Worm (Caenorhabditis elegans) whole organism, L2 larva: Measurements from ENCODE around the gene F18C5.9.

Experiments
- C34F6.9 ChIP-seq: fragments of 150-350 bp; optimal IDR thresholded peaks from 2 replicates; lab custom pipeline; 2014; ENCODE audit warnings: missing biosample characterization, missing genetic modification characterization
- F13H6.1 ChIP-seq: sonication (generic microtip); optimal IDR thresholded peaks from 2 replicates; lab custom pipeline; 2016; ENCODE audit warnings: missing genetic modification characterization, missing compliant biosample characterization
- R02D3.7 ChIP-seq: fragments of 150-350 bp; optimal IDR thresholded peaks from 2 replicates; lab custom pipeline; 2014; ENCODE audit warnings: missing biosample characterization, missing genetic modification characterization
- Y55F3AM.14 ChIP-seq: fragments of 200-800 bp; sonication (Bioruptor generic); optimal IDR thresholded peaks from 2 replicates; lab custom pipeline; 2018; ENCODE audit warnings: mild to moderate bottlenecking, missing genetic modification characterization, missing compliant biosample characterization
- ZK546.5 ChIP-seq: sonication (generic microtip); optimal IDR thresholded peaks from 2 replicates; lab custom pipeline; 2017; ENCODE audit warnings: missing biosample characterization, missing genetic modification characterization
- alr-1 ChIP-seq: fragments of 150-350 bp; optimal IDR thresholded peaks from 2 replicates; lab custom pipeline; 2014; ENCODE audit warnings: missing biosample characterization, missing genetic modification characterization
- aly-2 ChIP-seq: fragments of 150-350 bp; optimal IDR thresholded peaks from 2 replicates; lab custom pipeline; 2014; ENCODE audit warnings: missing biosample characterization, missing genetic modification characterization
- ama-1 ChIP-seq: fragments of 150-350 bp; optimal IDR thresholded peaks from 2 replicates; lab custom pipeline; 2018; ENCODE audit warnings: inconsistent platforms
- blmp-1 ChIP-seq: sonication (generic microtip); optimal IDR thresholded peaks from 2 replicates; lab custom pipeline; 2017; ENCODE audit warnings: missing genetic modification characterization, mild to moderate bottlenecking, missing compliant biosample characterization, antibody characterized with exemption, moderate library complexity; ENCODE audit not compliant: insufficient read depth
- ceh-16 ChIP-seq: fragments of 150-350 bp; optimal IDR thresholded peaks from 2 replicates; lab custom pipeline; 2014; ENCODE audit warnings: missing biosample characterization, missing genetic modification characterization
- ceh-82 ChIP-seq: fragments of 150-350 bp; optimal IDR thresholded peaks from 2 replicates; lab custom pipeline; 2014; ENCODE audit warnings: missing biosample characterization, missing genetic modification characterization
- crh-2 ChIP-seq: sonication (generic microtip); optimal IDR thresholded peaks from 2 replicates; lab custom pipeline; 2017; ENCODE audit warnings: missing biosample characterization, missing genetic modification characterization
- dmd-4 ChIP-seq: sonication (generic microtip); optimal IDR thresholded peaks from 2 replicates; lab custom pipeline; 2017; ENCODE audit warnings: missing biosample characterization, missing genetic modification characterization
- egl-27 ChIP-seq: sonication (generic microtip); optimal IDR thresholded peaks from 3 replicates; lab custom pipeline; 2017; ENCODE audit warnings: missing biosample characterization, missing genetic modification reagents, missing genetic modification characterization
- elt-1 ChIP-seq: fragments of 150-350 bp; optimal IDR thresholded peaks from 2 replicates; lab custom pipeline; 2014; ENCODE audit warnings: missing biosample characterization, missing genetic modification characterization
- elt-3 ChIP-seq: sonication (generic microtip); optimal IDR thresholded peaks from 2 replicates; lab custom pipeline; 2017; ENCODE audit warnings: missing biosample characterization, missing genetic modification characterization
- fos-1 ChIP-seq: fragments of 150-350 bp; optimal IDR thresholded peaks from 2 replicates; lab custom pipeline; 2014; ENCODE audit warnings: missing biosample characterization, missing genetic modification characterization
- gmeb-1 ChIP-seq: fragments of 150-350 bp; optimal IDR thresholded peaks from 2 replicates; lab custom pipeline; 2014; ENCODE audit warnings: missing biosample characterization, missing genetic modification characterization
- lin-11 ChIP-seq: fragments of 150-350 bp; sonication (generic microtip); optimal IDR thresholded peaks from 2 replicates; lab custom pipeline; 2014; ENCODE audit warnings: missing biosample characterization, missing genetic modification characterization, inconsistent platforms, mixed read lengths
- lin-13 ChIP-seq: fragments of 150-350 bp; optimal IDR thresholded peaks from 2 replicates; lab custom pipeline; 2014; ENCODE audit warnings: missing biosample characterization, missing genetic modification reagents, missing genetic modification characterization
- lin-39 ChIP-seq: fragments of 150-350 bp; optimal IDR thresholded peaks from 2 replicates; lab custom pipeline; 2014; ENCODE audit warnings: missing biosample characterization, missing genetic modification reagents, missing genetic modification characterization
- lsy-2 ChIP-seq, 2 experiments: fragments of 150-350 bp in 1 of 2; sonication (generic microtip) in 1 of 2; optimal IDR thresholded peaks; 2 replicates each; lab custom pipeline; 2014 to 2017; ENCODE audit warnings: missing biosample characterization in 2 of 2, missing genetic modification characterization in 2 of 2
- mab-5 ChIP-seq: fragments of 150-350 bp; optimal IDR thresholded peaks from 2 replicates; lab custom pipeline; 2014; ENCODE audit warnings: missing biosample characterization, missing genetic modification characterization
- nhr-10 ChIP-seq: sonication (generic microtip); optimal IDR thresholded peaks from 2 replicates; lab custom pipeline; 2017; ENCODE audit warnings: missing biosample characterization, missing genetic modification characterization
- nhr-11 ChIP-seq: fragments of 150-350 bp; optimal IDR thresholded peaks from 2 replicates; lab custom pipeline; 2014; ENCODE audit warnings: missing biosample characterization, missing genetic modification characterization
- nhr-12 ChIP-seq: fragments of 150-350 bp; optimal IDR thresholded peaks from 2 replicates; lab custom pipeline; 2014; ENCODE audit warnings: missing biosample characterization, missing genetic modification characterization
- nhr-129 ChIP-seq: fragments of 150-350 bp; optimal IDR thresholded peaks from 2 replicates; lab custom pipeline; 2014; ENCODE audit warnings: missing biosample characterization, missing genetic modification characterization
- nhr-21 ChIP-seq: fragments of 150-350 bp; optimal IDR thresholded peaks from 2 replicates; lab custom pipeline; 2014; ENCODE audit warnings: missing biosample characterization, missing genetic modification characterization
- nhr-23 ChIP-seq: fragments of 150-350 bp; optimal IDR thresholded peaks from 2 replicates; lab custom pipeline; 2014; ENCODE audit warnings: missing biosample characterization, missing genetic modification reagents, missing genetic modification characterization
- nhr-237 ChIP-seq: fragments of 150-350 bp; optimal IDR thresholded peaks from 2 replicates; lab custom pipeline; 2014; ENCODE audit warnings: missing biosample characterization, missing genetic modification characterization
- nhr-25 ChIP-seq: fragments of 150-350 bp; sonication (generic microtip); optimal IDR thresholded peaks from 3 replicates; lab custom pipeline; 2014; ENCODE audit warnings: missing biosample characterization, missing genetic modification characterization
- nhr-77 ChIP-seq: fragments of 150-350 bp; optimal IDR thresholded peaks from 2 replicates; lab custom pipeline; 2014; ENCODE audit warnings: missing biosample characterization, missing genetic modification characterization
- peb-1 ChIP-seq: fragments of 150-350 bp; optimal IDR thresholded peaks from 2 replicates; lab custom pipeline; 2014; ENCODE audit warnings: missing biosample characterization, missing genetic modification characterization
- sem-4 ChIP-seq: fragments of 150-350 bp; optimal IDR thresholded peaks from 2 replicates; lab custom pipeline; 2014; ENCODE audit warnings: missing biosample characterization, missing genetic modification reagents, missing genetic modification characterization
- sma-3 ChIP-seq: sonication (generic microtip); optimal IDR thresholded peaks from 2 replicates; lab custom pipeline; 2016; ENCODE audit warnings: missing genetic modification reagents, missing genetic modification characterization, missing compliant biosample characterization
- sma-9 ChIP-seq, 2 experiments: fragments of 150-350 bp in 1 of 2; sonication (generic microtip) in 1 of 2; optimal IDR thresholded peaks; 2 replicates each; lab custom pipeline; 2014 to 2016; ENCODE audit warnings: missing genetic modification characterization in 2 of 2, mild to moderate bottlenecking in 1 of 2, missing biosample characterization in 1 of 2, missing compliant biosample characterization in 1 of 2, missing genetic modification reagents in 1 of 2, moderate library complexity in 1 of 2
- snpc-4 ChIP-seq: fragments of 150-350 bp; optimal IDR thresholded peaks from 2 replicates; lab custom pipeline; 2014; ENCODE audit warnings: missing biosample characterization, missing genetic modification characterization
- unc-39 ChIP-seq: fragments of 150-350 bp; optimal IDR thresholded peaks from 2 replicates; lab custom pipeline; 2014; ENCODE audit warnings: missing biosample characterization, missing genetic modification characterization
- unc-55 ChIP-seq: fragments of 150-350 bp; sonication (generic microtip); optimal IDR thresholded peaks from 3 replicates; lab custom pipeline; 2014; ENCODE audit warnings: missing biosample characterization, missing genetic modification reagents, missing genetic modification characterization
- unc-62 ChIP-seq: fragments of 150-350 bp; optimal IDR thresholded peaks from 2 replicates; lab custom pipeline; 2014; ENCODE audit warnings: missing biosample characterization, missing genetic modification reagents, missing genetic modification characterization
- zag-1 ChIP-seq: fragments of 150-350 bp; optimal IDR thresholded peaks from 2 replicates; lab custom pipeline; 2014; ENCODE audit warnings: missing biosample characterization, missing genetic modification characterization
- ztf-11 ChIP-seq: sonication (generic microtip); optimal IDR thresholded peaks from 2 replicates; lab custom pipeline; 2017; ENCODE audit warnings: missing biosample characterization, missing genetic modification characterization
- ztf-4 ChIP-seq: fragments of 150-350 bp; optimal IDR thresholded peaks from 2 replicates; lab custom pipeline; 2014; ENCODE audit warnings: missing biosample characterization, missing genetic modification characterization

F18C5.9 gene

DNA sequence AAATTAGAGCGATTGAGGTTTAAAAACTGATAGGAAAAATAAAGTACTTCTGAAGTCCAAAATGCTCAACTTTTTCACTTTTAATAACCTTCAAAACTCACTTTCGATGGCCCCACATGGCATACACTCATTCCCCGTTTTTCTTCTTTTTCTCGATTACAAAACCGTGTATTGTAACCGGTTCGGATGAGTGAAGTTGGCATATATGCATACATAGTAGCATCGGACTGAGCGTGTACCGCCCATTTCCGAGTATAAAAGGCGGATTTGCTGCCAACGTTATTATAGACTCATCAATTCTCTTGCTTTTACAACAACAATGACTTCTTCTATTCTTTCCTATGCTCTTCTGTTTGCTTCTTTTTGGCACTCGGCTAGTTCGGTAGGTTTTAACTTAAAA, 15.8 kb downstream of the F18C5.9 start, which contains the start of gene C56C10.4:
TSS of gene C56C10.4 (plus strand) at position 301 of the 400 bp plus-strand sequence.
- no peak for TF ChIP-seq ceh-16
- TF ChIP-seq ztf-11 (tag; lab: Kevin White, UChicago) = no peak
- no peak for TF ChIP-seq ceh-82
- TF ChIP-seq aly-2 (tag; lab: Kevin White, UChicago) = no peak
- TF ChIP-seq lin-13 (GFP tag; lab: Kevin White, UChicago) = no peak
- TF ChIP-seq elt-3 (tag; lab: Kevin White, UChicago) = no peak
- no peak for TF ChIP-seq nhr-77 (tag; lab: Kevin White, UChicago)
- no peak for TF ChIP-seq peb-1 (tag; lab: Kevin White, UChicago)
- TF ChIP-seq nhr-23 (tag; lab: Kevin White, UChicago) = no peak
- no peak for TF ChIP-seq lin-39 (tag; lab: Kevin White, UChicago)
- TF ChIP-seq nhr-11 (tag; lab: Kevin White, UChicago) = no peak
- no peak for TF ChIP-seq nhr-237 (tag; lab: Kevin White, UChicago)
- TF ChIP-seq sma-9 (GFP tag; optimal IDR thresholded peaks at IDR 0.05; lab: Kevin White, UChicago) = no peak
- TF ChIP-seq sma-9 (tag; optimal IDR thresholded peaks at IDR 0.05; lab: Kevin White, UChicago) = no peak
- no peak for TF ChIP-seq fos-1 (tag; lab: Kevin White, UChicago)
- TF ChIP-seq ama-1 (lab: Kevin White, UChicago) = no peak
- TF ChIP-seq gmeb-1 = no peak
- no peak for TF ChIP-seq nhr-10

DNA sequence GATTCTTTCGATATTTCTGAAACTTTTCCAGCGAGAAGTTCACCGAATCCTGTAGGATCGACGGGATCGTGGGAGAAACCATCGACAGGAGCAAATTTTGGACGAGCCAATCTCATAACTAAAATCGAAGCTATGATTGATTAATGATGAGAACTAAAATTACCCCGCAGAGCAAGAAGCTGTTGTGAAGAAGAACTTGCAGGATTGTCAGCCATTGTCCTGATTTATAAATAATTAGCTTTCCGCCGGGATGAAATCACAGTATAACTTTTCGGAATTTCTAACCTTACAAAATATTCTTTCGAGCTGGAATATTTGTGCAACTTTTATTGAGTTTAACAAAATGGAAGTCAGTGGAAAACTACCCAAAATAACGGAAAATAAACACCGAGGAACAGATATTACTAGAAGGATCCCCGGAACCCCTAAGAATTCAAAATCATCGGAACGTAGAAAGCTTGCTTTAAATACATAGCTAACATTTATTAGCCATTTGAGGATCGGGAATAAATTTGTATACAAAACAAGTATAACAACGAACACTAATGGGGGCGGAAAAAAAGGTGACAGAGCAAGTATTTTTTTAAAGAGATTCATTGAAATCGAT, 20.4 kb downstream of the F18C5.9 start, which contains the start of gene C56C10.7:
TSS of gene C56C10.7 (minus strand) at position 312 of the 607 bp plus-strand sequence.
- no peak for TF ChIP-seq lin-11 (tag; lab: Kevin White, UChicago)
- peak; percentile 33 for TF ChIP-seq sma-3
- no peak for TF ChIP-seq elt-3 (tag; lab: Kevin White, UChicago)
- no peak for TF ChIP-seq nhr-21 (tag; lab: Kevin White, UChicago)
- TF ChIP-seq fos-1 (tag; lab: Kevin White, UChicago) = no peak
- no peak for TF ChIP-seq ZK546.5 (tag; lab: Kevin White, UChicago)
- no peak for TF ChIP-seq nhr-237 (tag; lab: Kevin White, UChicago)
- TF ChIP-seq R02D3.7 (tag; lab: Kevin White, UChicago) = no peak
- TF ChIP-seq peb-1 (tag; lab: Kevin White, UChicago) = no peak
- TF ChIP-seq ztf-11 (tag; lab: Kevin White, UChicago) = no peak
- TF ChIP-seq ztf-4 = peak; percentile 69
- TF ChIP-seq blmp-1 (tag; lab: Kevin White, UChicago) = no peak
- TF ChIP-seq nhr-77 (tag; lab: Kevin White, UChicago) = no peak
- no peak for TF ChIP-seq sem-4 (tag; lab: Kevin White, UChicago)
- TF ChIP-seq ama-1 (lab: Kevin White, UChicago) = peak; percentile 40
- TF ChIP-seq crh-2 = peak; percentile 51
- TF ChIP-seq dmd-4 (tag; lab: Kevin White, UChicago) = no peak
- no peak for TF ChIP-seq nhr-11 (tag; lab: Kevin White, UChicago)
- TF ChIP-seq aly-2 (tag; lab: Kevin White, UChicago) = no peak
- no peak for TF ChIP-seq ceh-16
- TF ChIP-seq gmeb-1 = no peak
- no peak for TF ChIP-seq F13H6.1
- TF ChIP-seq ceh-82 = no peak
- TF ChIP-seq mab-5 = no peak
- TF ChIP-seq C34F6.9 (tag; lab: Kevin White, UChicago) = no peak
- no peak for TF ChIP-seq lin-13 (GFP tag; lab: Kevin White, UChicago)
- no peak for TF ChIP-seq unc-39 (tag; lab: Kevin White, UChicago)
- TF ChIP-seq nhr-10 = no peak
- TF ChIP-seq egl-27 = no peak
- TF ChIP-seq nhr-25 (tag; lab: Kevin White, UChicago) = no peak
- no peak for TF ChIP-seq elt-1 (tag; lab: Kevin White, UChicago)
- TF ChIP-seq nhr-23 (tag; lab: Kevin White, UChicago) = no peak
- no peak for TF ChIP-seq zag-1 (tag; lab: Kevin White, UChicago)
- TF ChIP-seq lin-39 (tag; lab: Kevin White, UChicago) = no peak
- peak; percentile 25 to 50 for TF ChIP-seq lsy-2 (tag; optimal IDR thresholded peaks at IDR 0.05; lab: Kevin White, UChicago)
- no peak for TF ChIP-seq unc-55
- TF ChIP-seq snpc-4 (tag; lab: Kevin White, UChicago) = no peak
- TF ChIP-seq nhr-129 = no peak
- TF ChIP-seq unc-62 = no peak
- no peak for TF ChIP-seq nhr-12 (tag; lab: Kevin White, UChicago)
- no peak for TF ChIP-seq alr-1 (tag; lab: Kevin White, UChicago)
- TF ChIP-seq sma-9 (GFP tag; optimal IDR thresholded peaks at IDR 0.05; lab: Kevin White, UChicago) = peak; percentile 27
- TF ChIP-seq sma-9 (tag; optimal IDR thresholded peaks at IDR 0.05; lab: Kevin White, UChicago) = no peak
- TF ChIP-seq Y55F3AM.14 (GFP tag; lab: Kevin White, UChicago) = no peak
